Fruit fly (Drosophila melanogaster) whole organism, embryonic: ENCODE measurements around the gene kdn.

Experiments
- CG10543 ChIP-seq: fragments of 200-800 bp; sonication (Bioruptor generic); optimal IDR thresholded peaks from 3 replicates; lab custom pipeline; 2017; ENCODE audit warnings: missing biosample characterization, mild to moderate bottlenecking, missing genetic modification characterization, moderate library complexity
- CG11723 ChIP-seq: fragments of 200-800 bp; sonication (Bioruptor generic); optimal IDR thresholded peaks from 2 replicates; lab custom pipeline; 2017; ENCODE audit warnings: missing biosample characterization, mild to moderate bottlenecking, missing genetic modification characterization
- CG12071 ChIP-seq: fragments of 200-800 bp; sonication (Bioruptor generic); optimal IDR thresholded peaks from 3 replicates; lab custom pipeline; 2018; ENCODE audit warnings: missing biosample characterization, mild to moderate bottlenecking, missing genetic modification characterization
- CG14860 ChIP-seq: fragments of 200-800 bp; sonication (Bioruptor generic); IDR thresholded peaks from 3 replicates; pipeline ENCODE4 v1.3.6; 2022; ENCODE audit warnings: missing biosample characterization, missing genetic modification characterization; ENCODE audit not compliant: partially characterized antibody
- CG17361 ChIP-seq: fragments of 200-800 bp; sonication (Bioruptor generic); IDR thresholded peaks from 3 replicates; pipeline ENCODE4 v1.3.6; 2022; ENCODE audit warnings: missing biosample characterization, missing genetic modification characterization
- CG17612 ChIP-seq: fragments of 200-800 bp; sonication (Bioruptor generic); IDR thresholded peaks from 2 replicates; pipeline ENCODE4 v1.3.6; 2022; ENCODE audit warnings: missing biosample characterization, missing genetic modification characterization
- CG17802 ChIP-seq: fragments of 200-800 bp; sonication (Bioruptor generic); optimal IDR thresholded peaks from 2 replicates; lab custom pipeline; 2018; ENCODE audit warnings: missing biosample characterization, mild to moderate bottlenecking, missing genetic modification characterization, moderate library complexity
- CG17912 ChIP-seq: fragments of 200-800 bp; sonication (Bioruptor generic); optimal IDR thresholded peaks from 2 replicates; lab custom pipeline; 2018; ENCODE audit warnings: missing biosample characterization, mild to moderate bottlenecking, missing genetic modification characterization
- CG2202 ChIP-seq: fragments of 200-800 bp; sonication (Bioruptor generic); optimal IDR thresholded peaks from 2 replicates; lab custom pipeline; 2018; ENCODE audit warnings: missing biosample characterization, mild to moderate bottlenecking, missing genetic modification characterization
- CG31224 ChIP-seq: fragments of 200-800 bp; sonication (Bioruptor generic); IDR thresholded peaks from 2 replicates; pipeline ENCODE4 v1.3.6; 2022; ENCODE audit warnings: missing biosample characterization, missing genetic modification characterization
- CG31365 ChIP-seq: fragments of 200-800 bp; sonication (Bioruptor generic); optimal IDR thresholded peaks from 2 replicates; lab custom pipeline; 2018; ENCODE audit warnings: missing biosample characterization, mild to moderate bottlenecking, missing genetic modification characterization
- CG4707 ChIP-seq: fragments of 200-800 bp; sonication (Bioruptor generic); optimal IDR thresholded peaks from 2 replicates; lab custom pipeline; 2018; ENCODE audit warnings: missing biosample characterization, mild to moderate bottlenecking, missing genetic modification characterization, moderate library complexity
- CG6254 ChIP-seq: fragments of 200-800 bp; sonication (Bioruptor generic); optimal IDR thresholded peaks from 3 replicates; lab custom pipeline; 2017; ENCODE audit warnings: mild to moderate bottlenecking, missing biosample characterization, missing genetic modification reagents, missing genetic modification characterization
- CG6765 ChIP-seq: fragments of 200-800 bp; sonication (Bioruptor generic); optimal IDR thresholded peaks from 3 replicates; lab custom pipeline; 2017; ENCODE audit warnings: missing biosample characterization, mild to moderate bottlenecking, missing genetic modification characterization
- CG8290 ChIP-seq, 3 experiments: fragments of 200-800 bp; sonication (Bioruptor generic); optimal IDR thresholded peaks; 2 replicates each; lab custom pipeline; 2016 to 2019; ENCODE audit warnings: missing biosample characterization in 3 of 3, missing genetic modification characterization in 3 of 3, mild to moderate bottlenecking in 2 of 3, moderate library complexity in 1 of 3
- CG8944 ChIP-seq: fragments of 200-800 bp; sonication (Bioruptor generic); optimal IDR thresholded peaks from 3 replicates; lab custom pipeline; 2016; ENCODE audit warnings: missing biosample characterization, missing genetic modification characterization
- CG9609 ChIP-seq: fragments of 200-800 bp; sonication (Bioruptor generic); optimal IDR thresholded peaks from 3 replicates; lab custom pipeline; 2016; ENCODE audit warnings: missing biosample characterization, missing genetic modification characterization
- CG9932 ChIP-seq: fragments of 200-800 bp; sonication (Bioruptor generic); IDR thresholded peaks from 2 replicates; pipeline ENCODE4 v1.3.6; 2022; ENCODE audit warnings: missing biosample characterization, missing genetic modification characterization
- CoRest ChIP-seq: fragments of 200-800 bp; sonication (Bioruptor generic); optimal IDR thresholded peaks from 3 replicates; lab custom pipeline; 2018; ENCODE audit warnings: missing biosample characterization, mild to moderate bottlenecking, missing genetic modification characterization, moderate library complexity
- D19A ChIP-seq: fragments of 200-800 bp; optimal IDR thresholded peaks from 3 replicates; lab custom pipeline; 2019; ENCODE audit warnings: missing biosample characterization, mild to moderate bottlenecking, missing genetic modification characterization, moderate library complexity
- Dad ChIP-seq: fragments of 200-800 bp; sonication (Bioruptor generic); optimal IDR thresholded peaks from 3 replicates; lab custom pipeline; 2016; ENCODE audit warnings: missing biosample characterization, missing genetic modification characterization
- E2f1 ChIP-seq: fragments of 200-800 bp; sonication (Bioruptor generic); IDR thresholded peaks from 2 replicates; pipeline ENCODE4 v1.3.6; 2022; ENCODE audit warnings: missing biosample characterization, missing genetic modification characterization
- HmgD ChIP-seq: fragments of 200-800 bp; sonication (Bioruptor generic); optimal IDR thresholded peaks from 3 replicates; lab custom pipeline; 2016; ENCODE audit warnings: missing biosample characterization, missing genetic modification characterization
- Hmr ChIP-seq: fragments of 200-800 bp; sonication (Bioruptor generic); optimal IDR thresholded peaks from 3 replicates; lab custom pipeline; 2017; ENCODE audit warnings: mild to moderate bottlenecking, missing biosample characterization, missing genetic modification reagents, missing genetic modification characterization
- Mad ChIP-seq: fragments of 200-800 bp; sonication (Bioruptor generic); optimal IDR thresholded peaks from 2 replicates; lab custom pipeline; 2016; ENCODE audit warnings: missing biosample characterization, missing genetic modification characterization
- Mes4 ChIP-seq: fragments of 200-800 bp; sonication (Bioruptor generic); optimal IDR thresholded peaks from 2 replicates; lab custom pipeline; 2016; ENCODE audit warnings: missing biosample characterization, missing genetic modification characterization
- Myb ChIP-seq: fragments of 200-800 bp; sonication (Bioruptor generic); optimal IDR thresholded peaks from 2 replicates; lab custom pipeline; 2016; ENCODE audit warnings: missing biosample characterization, missing genetic modification characterization
- NfI ChIP-seq: fragments of 200-800 bp; sonication (Bioruptor generic); optimal IDR thresholded peaks from 3 replicates; lab custom pipeline; 2018; ENCODE audit warnings: missing biosample characterization, mild to moderate bottlenecking, missing genetic modification characterization, moderate library complexity
- Oaz ChIP-seq: fragments of 200-800 bp; sonication (Bioruptor generic); IDR thresholded peaks from 2 replicates; pipeline ENCODE4 v1.3.6; 2022; ENCODE audit warnings: missing biosample characterization, missing genetic modification characterization
- Sox100B ChIP-seq: fragments of 200-800 bp; sonication (Bioruptor generic); optimal IDR thresholded peaks from 3 replicates; lab custom pipeline; 2018; ENCODE audit warnings: missing biosample characterization, mild to moderate bottlenecking, missing genetic modification characterization
- Vsx1 ChIP-seq: fragments of 200-800 bp; sonication (Bioruptor generic); optimal IDR thresholded peaks from 2 replicates; lab custom pipeline; 2017; ENCODE audit warnings: missing biosample characterization, mild to moderate bottlenecking, missing genetic modification characterization, missing genetic modification reagents
- bbx ChIP-seq: fragments of 200-800 bp; sonication (Bioruptor generic); IDR thresholded peaks from 2 replicates; pipeline ENCODE4 v1.3.6; 2022; ENCODE audit warnings: missing biosample characterization, missing genetic modification characterization; ENCODE audit not compliant: partially characterized antibody
- bigmax ChIP-seq: fragments of 200-800 bp; sonication (Bioruptor generic); optimal IDR thresholded peaks from 2 replicates; lab custom pipeline; 2018; ENCODE audit warnings: missing biosample characterization, mild to moderate bottlenecking, missing genetic modification characterization
- cwo ChIP-seq: fragments of 200-800 bp; sonication (Bioruptor generic); optimal IDR thresholded peaks from 3 replicates; lab custom pipeline; 2017; ENCODE audit warnings: missing biosample characterization, missing genetic modification characterization, mild to moderate bottlenecking, moderate library complexity, missing genetic modification reagents
- danr ChIP-seq: fragments of 200-800 bp; sonication (Bioruptor generic); IDR thresholded peaks from 2 replicates; pipeline ENCODE4 v1.3.6; 2022; ENCODE audit warnings: missing biosample characterization, missing genetic modification characterization
- dati ChIP-seq: fragments of 200-800 bp; sonication (Bioruptor generic); IDR thresholded peaks from 2 replicates; pipeline ENCODE4 v1.3.6; 2022; ENCODE audit warnings: missing biosample characterization, missing genetic modification characterization
- dm ChIP-seq: fragments of 200-800 bp; sonication (Bioruptor generic); optimal IDR thresholded peaks from 3 replicates; lab custom pipeline; 2016; ENCODE audit warnings: missing biosample characterization, missing genetic modification characterization
- dysf ChIP-seq: fragments of 200-800 bp; sonication (Bioruptor generic); IDR thresholded peaks from 3 replicates; pipeline ENCODE4 v1.3.6; 2022; ENCODE audit warnings: missing biosample characterization, missing genetic modification characterization
- exex ChIP-seq: fragments of 200-800 bp; sonication (Bioruptor generic); optimal IDR thresholded peaks from 4 replicates; lab custom pipeline; 2018; ENCODE audit warnings: missing biosample characterization, mild to moderate bottlenecking, missing genetic modification characterization, moderate library complexity
- eyg ChIP-seq: fragments of 200-800 bp; sonication (Bioruptor generic); optimal IDR thresholded peaks from 3 replicates; lab custom pipeline; 2016; ENCODE audit warnings: missing biosample characterization, missing genetic modification characterization
- fd96Cb ChIP-seq: fragments of 200-800 bp; sonication (Bioruptor generic); optimal IDR thresholded peaks from 2 replicates; lab custom pipeline; 2018; ENCODE audit warnings: missing biosample characterization, mild to moderate bottlenecking, missing genetic modification characterization, moderate library complexity
- gt ChIP-seq: fragments of 200-800 bp; sonication (Bioruptor generic); IDR thresholded peaks from 2 replicates; pipeline ENCODE4 v1.3.6; 2022; ENCODE audit warnings: missing biosample characterization, missing genetic modification characterization
- jumu ChIP-seq: fragments of 200-800 bp; sonication (Bioruptor generic); optimal IDR thresholded peaks from 3 replicates; lab custom pipeline; 2016; ENCODE audit warnings: missing biosample characterization, missing genetic modification characterization
- kay ChIP-seq: fragments of 200-800 bp; sonication (Bioruptor generic); optimal IDR thresholded peaks from 2 replicates; lab custom pipeline; 2016; ENCODE audit warnings: missing biosample characterization, missing genetic modification characterization
- otp ChIP-seq: fragments of 200-800 bp; sonication (Bioruptor generic); IDR thresholded peaks from 3 replicates; pipeline ENCODE4, ENCODE4 v1.3.6; 2022; ENCODE audit warnings: missing biosample characterization, missing genetic modification characterization
- pzg ChIP-seq: fragments of 200-800 bp; sonication (Bioruptor generic); optimal IDR thresholded peaks from 3 replicates; lab custom pipeline; 2018; ENCODE audit warnings: missing biosample characterization, mild to moderate bottlenecking, missing genetic modification characterization, moderate library complexity
- scrt ChIP-seq: fragments of 200-800 bp; sonication (Bioruptor generic); optimal IDR thresholded peaks from 2 replicates; lab custom pipeline; 2018; ENCODE audit warnings: missing biosample characterization, mild to moderate bottlenecking, missing genetic modification characterization, moderate library complexity
- stwl ChIP-seq: fragments of 200-800 bp; sonication (Bioruptor generic); optimal IDR thresholded peaks from 3 replicates; lab custom pipeline; 2018; ENCODE audit warnings: missing biosample characterization, mild to moderate bottlenecking, missing genetic modification characterization, moderate library complexity
- usp ChIP-seq: fragments of >200 bp; optimal IDR thresholded peaks from 2 replicates; lab custom pipeline; 2017; ENCODE audit warnings: missing biosample characterization, missing genetic modification characterization

Gene kdn

DNA sequence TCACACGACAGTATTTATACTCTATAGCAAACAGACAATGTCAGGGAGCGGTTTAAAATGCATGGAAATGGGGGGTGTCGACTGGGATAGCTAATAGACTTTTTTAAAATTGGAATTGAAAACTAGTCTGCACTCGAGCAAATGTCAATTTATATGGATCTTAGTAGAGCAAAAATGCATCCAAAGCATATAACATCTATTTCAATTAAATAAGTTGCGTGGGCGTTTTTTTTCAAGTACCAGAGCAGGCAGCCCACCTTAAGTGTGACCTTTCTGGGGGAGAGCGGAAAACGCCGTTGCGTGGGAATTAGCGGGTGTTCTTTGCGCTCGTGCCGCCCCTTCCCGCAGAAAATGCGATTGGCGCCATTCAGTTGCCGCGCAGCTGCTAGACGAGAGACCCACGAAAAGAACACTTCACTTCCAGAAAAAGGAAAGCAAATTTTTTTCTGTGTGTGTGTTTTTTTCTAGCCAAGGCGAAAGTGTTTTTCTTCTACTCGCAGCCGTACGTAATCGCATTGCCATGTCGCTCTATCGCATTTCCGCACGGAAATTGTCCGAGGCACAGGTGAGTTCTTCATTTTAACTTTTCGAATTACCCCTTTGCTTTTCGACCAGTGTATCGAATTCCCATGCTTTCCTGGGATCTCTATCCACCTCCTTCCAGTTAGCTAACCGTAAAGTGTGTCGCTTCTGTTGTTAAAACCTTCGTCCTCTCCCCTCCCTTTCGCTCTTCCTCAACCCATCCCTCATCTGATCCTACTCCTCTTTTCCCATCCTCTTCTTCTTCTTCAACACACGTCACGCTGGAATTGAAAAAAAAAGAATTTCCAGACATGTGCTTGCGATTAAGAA is 1.7 kb downstream of the kdn start (continued):
- TF ChIP-seq danr (no peak), CG17361 (GFP tag; lab: Robert Waterston, UW) (0 out of 3 replicates have a peak, but pooled peaks have one; percentile 18), Myb (GFP tag; lab: Kevin White, UChicago) (peak; percentile 75), CG2202 (tag; lab: Kevin White, UChicago) (no peak), CG8944 (no peak), E2f1 (GFP tag; lab: Robert Waterston, UW) (peak; percentile 45; the same call in 1 of the 2 replicates), CoRest (tag; lab: Kevin White, UChicago) (peak; percentile 26), CG6765 (GFP tag; lab: Kevin White, UChicago) (peak; percentile 15), HmgD (GFP tag; lab: Kevin White, UChicago) (no peak), Hmr (peak; percentile 55), bbx (GFP tag; lab: Robert Waterston, UW) (peak; percentile 43; the same call in 1 of the 2 replicates), dysf (GFP tag; lab: Robert Waterston, UW) (0 out of 3 replicates have a peak, but pooled peaks have one; percentile 20), Vsx1 (GFP tag; lab: Kevin White, UChicago) (no peak), pzg (GFP tag; lab: Kevin White, UChicago) (peak; percentile 74), Mes4 (GFP tag; lab: Kevin White, UChicago) (no peak), fd96Cb (tag; lab: Kevin White, UChicago) (no peak), scrt (no peak), dati (GFP tag; lab: Robert Waterston, UW) (no peak), Mad (GFP tag; lab: Kevin White, UChicago) (no peak), cwo (GFP tag; lab: Kevin White, UChicago) (peak; percentile 23), NfI (GFP tag; lab: Kevin White, UChicago) (peak; percentile 23), Oaz (no peak), stwl (tag; lab: Kevin White, UChicago) (peak; percentile 60), kay (GFP tag; lab: Kevin White, UChicago) (no peak), gt (GFP tag; lab: Robert Waterston, UW) (no peak), D19A (tag; lab: Kevin White, UChicago) (no peak), CG9609 (GFP tag; lab: Kevin White, UChicago) (no peak), otp (GFP tag; lab: Robert Waterston, UW) (no peak), CG17612 (GFP tag; lab: Robert Waterston, UW) (no peak), CG31365 (no peak), CG17912 (GFP tag; lab: Kevin White, UChicago) (no peak), CG14860 (GFP tag; lab: Robert Waterston, UW) (no peak), Dad (GFP tag; lab: Kevin White, UChicago) (no peak), CG8290 (GFP tag; optimal IDR thresholded peaks at IDR 0.05; lab: Kevin White, UChicago) (no peak), CG8290 (tag; optimal IDR thresholded peaks at IDR 0.05; lab: Kevin White, UChicago) (peak in 1 of 2 experiments; percentile 71), jumu (no peak), usp (no peak), bigmax (GFP tag; lab: Kevin White, UChicago) (no peak), dm (GFP tag; lab: Kevin White, UChicago) (peak; percentile 52), eyg (GFP tag; lab: Kevin White, UChicago) (no peak), Sox100B (GFP tag; lab: Kevin White, UChicago) (no peak), CG4707 (GFP tag; lab: Kevin White, UChicago) (no peak), exex (no peak), CG17802 (tag; lab: Kevin White, UChicago) (no peak), CG31224 (GFP tag; lab: Robert Waterston, UW) (no peak), CG6254 (GFP tag; lab: Kevin White, UChicago) (peak; percentile 91), CG10543 (peak; percentile 63), CG11723 (GFP tag; lab: Kevin White, UChicago) (peak; percentile 2), CG9932 (no peak), CG12071 (GFP tag; lab: Kevin White, UChicago) (no peak)
